Worm (Caenorhabditis elegans) whole organism, L3 larva: Measurements from ENCODE around the gene pmp-1.

Experiments
- ama-1 ChIP-seq: fragments of 150-350 bp; optimal IDR thresholded peaks from 2 replicates; lab custom pipeline; 2018
- mdl-1 ChIP-seq: fragments of 150-350 bp; optimal IDR thresholded peaks from 2 replicates; lab custom pipeline; 2014; ENCODE audit warnings: missing biosample characterization, missing genetic modification characterization
- nhr-12 ChIP-seq: fragments of 150-350 bp; optimal IDR thresholded peaks from 2 replicates; lab custom pipeline; 2014; ENCODE audit warnings: missing biosample characterization, missing genetic modification characterization
- nhr-76 ChIP-seq: fragments of 150-350 bp; sonication (generic microtip); optimal IDR thresholded peaks from 5 replicates; lab custom pipeline; 2014; ENCODE audit warnings: missing biosample characterization, missing genetic modification characterization

- TF ChIP-seq nhr-12 = no peak
- TF ChIP-seq ama-1 = no peak
- TF ChIP-seq nhr-76 (tag; lab: Kevin White, UChicago) = no peak
- TF ChIP-seq mdl-1 (tag; lab: Kevin White, UChicago) = no peak
Observed at ce11 chrII:6884568-6884967, 1.0 kb upstream of the pmp-1 start.
